Worm (Caenorhabditis elegans): ENCODE results near the gene C27H6.8.

The C27H6.8 gene

DNA sequence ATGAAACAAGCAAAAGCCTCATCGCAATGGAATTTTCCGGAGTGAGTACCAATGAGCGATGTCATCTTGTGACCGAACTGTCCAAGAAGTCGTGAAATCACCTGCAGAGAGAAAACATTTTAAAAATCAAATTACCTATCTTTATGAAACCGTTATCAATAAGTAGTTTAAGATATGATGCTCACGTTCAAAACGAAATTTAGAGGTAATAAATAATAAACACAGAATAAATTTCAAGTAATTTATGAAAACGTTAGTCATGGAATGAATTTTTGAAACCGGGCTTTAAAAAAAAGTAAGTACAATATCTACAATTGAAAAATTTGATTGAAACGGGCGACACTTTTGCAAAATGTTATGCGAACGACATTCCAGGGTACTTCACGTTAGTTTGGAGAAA lies at the start of gene C27H6.8:
C27H6.8 (minus strand) TSS at position 101 of the 400 bp plus-strand sequence.
- no peak for TF ChIP-seq ztf-16 (tag; optimal IDR thresholded peaks at IDR 0.05)
- no peak for TF ChIP-seq sox-2 (GFP tag; IDR thresholded peaks at IDR 0.05)
- no peak for TF ChIP-seq sox-4 (tag; optimal IDR thresholded peaks at IDR 0.05)
- no peak for TF ChIP-seq zip-5 (tag; optimal IDR thresholded peaks at IDR 0.05)

DNA sequence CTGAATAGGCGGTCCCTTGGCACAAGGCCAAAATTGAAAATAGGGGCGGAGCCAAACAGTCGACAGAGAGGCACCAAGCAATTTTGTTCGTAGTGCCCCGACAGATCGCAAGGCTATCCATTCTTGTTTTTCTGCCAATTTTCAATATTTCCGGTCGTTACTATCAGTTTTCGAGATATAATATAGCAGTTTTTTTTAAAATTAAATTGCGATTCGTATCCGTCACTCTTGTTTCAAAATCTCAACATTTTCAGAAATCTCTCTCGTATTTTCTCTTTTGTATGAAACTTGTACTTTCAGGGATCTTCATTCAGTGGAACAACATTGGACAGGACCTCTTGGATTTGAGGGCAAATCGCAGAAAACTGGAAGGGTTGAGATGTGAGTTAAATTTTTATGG lies 49.5 kb upstream of the C27H6.8 start, which contains the start of gene F57A8.1:
F57A8.1 (plus strand) TSS at position 301 of the 400 bp plus-strand sequence.
- TF ChIP-seq tbx-2 (tag; optimal IDR thresholded peaks at IDR 0.05): no peak
- TF ChIP-seq T23F11.4 (GFP tag; optimal IDR thresholded peaks at IDR 0.05): no peak
- TF ChIP-seq pat-9 (tag; optimal IDR thresholded peaks at IDR 0.05): no peak
- TF ChIP-seq elt-2 (tag; optimal IDR thresholded peaks at IDR 0.05): no peak
- no peak for TF ChIP-seq zip-5 (tag; optimal IDR thresholded peaks at IDR 0.05)
- TF ChIP-seq fkh-6 (tag; optimal IDR thresholded peaks at IDR 0.05): no peak
- no peak for TF ChIP-seq gmeb-2 (tag; optimal IDR thresholded peaks at IDR 0.05)
- TF ChIP-seq tbx-7 (tag; optimal IDR thresholded peaks at IDR 0.05): no peak
- no peak for TF ChIP-seq F13H6.1 (tag; optimal IDR thresholded peaks at IDR 0.05)
- no peak for TF ChIP-seq odd-2 (tag; optimal IDR thresholded peaks at IDR 0.05)
- no peak for TF ChIP-seq elt-4 (tag; optimal IDR thresholded peaks at IDR 0.05)
- no peak for TF ChIP-seq C38D4.7 (GFP tag; optimal IDR thresholded peaks at IDR 0.05)
- TF ChIP-seq che-1 (tag; optimal IDR thresholded peaks at IDR 0.05): no peak
- no peak for TF ChIP-seq pag-3 (tag; optimal IDR thresholded peaks at IDR 0.05; ENCODE audit: borderline replicate concordance)
- TF ChIP-seq pax-1 (tag; optimal IDR thresholded peaks at IDR 0.05): no peak
- TF ChIP-seq rnt-1 (tag; optimal IDR thresholded peaks at IDR 0.05): no peak
- no peak for TF ChIP-seq lin-11 (tag; optimal IDR thresholded peaks at IDR 0.05)

DNA sequence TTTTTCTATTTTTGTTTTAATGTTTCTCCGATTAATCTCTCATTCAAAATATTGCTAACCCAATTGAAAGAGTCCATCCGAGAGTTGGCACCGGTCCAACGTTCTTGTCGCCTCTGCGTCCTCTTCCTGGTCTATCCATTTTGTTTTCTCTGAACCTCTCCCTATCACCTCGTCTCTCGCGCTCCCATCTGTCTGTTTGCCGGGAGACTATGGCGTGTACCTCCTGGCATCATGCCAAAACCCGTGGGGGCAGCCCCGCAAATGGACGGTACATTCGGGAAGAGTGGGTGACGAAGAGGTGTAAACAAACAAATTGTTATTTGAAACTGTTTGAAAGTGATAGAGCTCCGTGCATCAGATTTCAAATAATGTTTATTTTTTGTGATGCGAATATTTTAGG lies 48.7 kb upstream of the C27H6.8 start, which contains the start of gene T06E8.2:
T06E8.2 (minus strand) TSS at position 139 of the 400 bp plus-strand sequence.
- TF ChIP-seq sdc-2 (tag; optimal IDR thresholded peaks at IDR 0.05) (no peak), nfya-1 (tag; optimal IDR thresholded peaks at IDR 0.05) (peak; percentile 36), tbx-2 (tag; optimal IDR thresholded peaks at IDR 0.05) (peak; percentile 11), eyg-1 (tag; optimal IDR thresholded peaks at IDR 0.05) (no peak), hlh-30 (tag; optimal IDR thresholded peaks at IDR 0.05; ENCODE audit: insufficient read depth) (no peak), gmeb-2 (tag; optimal IDR thresholded peaks at IDR 0.05) (no peak), dve-1 (tag; optimal IDR thresholded peaks at IDR 0.05) (no peak), ceh-45 (GFP tag; IDR thresholded peaks at IDR 0.05) (no peak), ref-2 (tag; optimal IDR thresholded peaks at IDR 0.05) (no peak), fkh-6 (tag; optimal IDR thresholded peaks at IDR 0.05) (no peak), ceh-18 (tag; optimal IDR thresholded peaks at IDR 0.05) (peak; percentile 45), pha-2 (tag; optimal IDR thresholded peaks at IDR 0.05) (no peak), fkh-10 (GFP tag; optimal IDR thresholded peaks at IDR 0.05) (no peak), ceh-9 (tag; optimal IDR thresholded peaks at IDR 0.05) (no peak), syd-9 (tag; optimal IDR thresholded peaks at IDR 0.05) (no peak), fax-1 (tag; optimal IDR thresholded peaks at IDR 0.05) (no peak), npax-4 (tag; optimal IDR thresholded peaks at IDR 0.05) (no peak), elt-4 (tag; optimal IDR thresholded peaks at IDR 0.05) (no peak), ceh-19 (GFP tag; optimal IDR thresholded peaks at IDR 0.05) (no peak), odd-2 (tag; optimal IDR thresholded peaks at IDR 0.05) (no peak), ets-4 (tag; optimal IDR thresholded peaks at IDR 0.05) (no peak), ceh-34 (tag; optimal IDR thresholded peaks at IDR 0.05) (peak; percentile 55), rnt-1 (tag; optimal IDR thresholded peaks at IDR 0.05) (no peak), hlh-13 (GFP tag; optimal IDR thresholded peaks at IDR 0.05) (no peak), hlh-8 (tag; optimal IDR thresholded peaks at IDR 0.05) (no peak), ama-1 (optimal IDR thresholded peaks at IDR 0.05) (no peak), ceh-22 (tag; optimal IDR thresholded peaks at IDR 0.05) (no peak), unc-86 (tag; optimal IDR thresholded peaks at IDR 0.05) (no peak), ceh-31 (tag; optimal IDR thresholded peaks at IDR 0.05) (peak; percentile 35), ztf-16 (tag; optimal IDR thresholded peaks at IDR 0.05) (no peak)

Measured in whole organism, late embryonic.